Worm (Caenorhabditis elegans) whole organism, young adult: ENCODE data around the gene K11E4.6.
A peak's percentile ranks its signal among the peaks of the same experiment; 100 is the strongest.

Experiments
- C06A6.2 ChIP-seq: fragments of 200-800 bp; sonication (Bioruptor generic); conservative IDR thresholded peaks from 2 replicates; pipeline ENCODE4 v1.3.6; 2022; ENCODE audit warnings: missing genetic modification characterization, missing compliant biosample characterization
- F37B4.10 ChIP-seq: fragments of 200-800 bp; sonication (Bioruptor generic); IDR thresholded peaks from 2 replicates; pipeline ENCODE4 v1.3.6; 2022; ENCODE audit warnings: missing genetic modification characterization, missing compliant biosample characterization
- F39B2.1 ChIP-seq: fragments of 200-800 bp; sonication (Bioruptor generic); IDR thresholded peaks from 2 replicates; pipeline ENCODE4 v1.3.6; 2022; ENCODE audit warnings: missing genetic modification reagents, missing genetic modification characterization, missing compliant biosample characterization
- T26A5.8 ChIP-seq: sonication (generic microtip); optimal IDR thresholded peaks from 2 replicates; lab custom pipeline; 2016; ENCODE audit warnings: missing genetic modification characterization, missing compliant biosample characterization
- Y53G8AR.9 ChIP-seq: fragments of 200-800 bp; sonication (Bioruptor generic); conservative IDR thresholded peaks from 2 replicates; pipeline ENCODE4 v1.3.6; 2022; ENCODE audit warnings: missing genetic modification reagents, missing genetic modification characterization, missing compliant biosample characterization
- Y67H2A.10 ChIP-seq: fragments of 200-800 bp; sonication (Bioruptor generic); conservative IDR thresholded peaks from 2 replicates; pipeline ENCODE4 v1.3.6; 2022; ENCODE audit warnings: missing genetic modification reagents, missing genetic modification characterization, missing compliant biosample characterization
- Y79H2A.3 ChIP-seq: fragments of 200-800 bp; sonication (Bioruptor generic); conservative IDR thresholded peaks from 2 replicates; pipeline ENCODE4 v1.3.6; 2022; ENCODE audit warnings: missing genetic modification reagents, missing genetic modification characterization, missing compliant biosample characterization
- ZK185.1 ChIP-seq: sonication (generic microtip); optimal IDR thresholded peaks from 2 replicates; lab custom pipeline; 2016; ENCODE audit warnings: mild to moderate bottlenecking, missing genetic modification characterization, missing compliant biosample characterization; ENCODE audit not compliant: poor library complexity, severe bottlenecking
- aptf-3 ChIP-seq: fragments of 200-800 bp; sonication (Bioruptor generic); IDR thresholded peaks from 2 replicates; pipeline ENCODE4 v1.3.6; 2022; ENCODE audit warnings: missing genetic modification characterization, missing compliant biosample characterization
- attf-6 ChIP-seq: fragments of 200-800 bp; sonication (Bioruptor generic); IDR thresholded peaks from 2 replicates; pipeline ENCODE4 v1.3.6; 2022; ENCODE audit warnings: missing genetic modification reagents, missing genetic modification characterization, missing compliant biosample characterization
- bed-1 ChIP-seq: fragments of 200-800 bp; sonication (Bioruptor generic); IDR thresholded peaks from 2 replicates; pipeline ENCODE4 v1.3.6; 2022; ENCODE audit warnings: missing genetic modification reagents, missing genetic modification characterization, missing compliant biosample characterization
- bed-2 ChIP-seq: fragments of 200-800 bp; sonication (Bioruptor generic); IDR thresholded peaks from 2 replicates; pipeline ENCODE4 v1.3.6; 2022; ENCODE audit warnings: missing genetic modification reagents, missing genetic modification characterization, missing compliant biosample characterization
- ccch-3 ChIP-seq: fragments of 200-800 bp; sonication (Bioruptor generic); optimal IDR thresholded peaks from 2 replicates; lab custom pipeline; 2018; ENCODE audit warnings: mild to moderate bottlenecking, missing genetic modification characterization, missing compliant biosample characterization
- ceh-27 ChIP-seq: fragments of 200-800 bp; sonication (Bioruptor generic); optimal IDR thresholded peaks from 2 replicates; lab custom pipeline; 2018; ENCODE audit warnings: mild to moderate bottlenecking, missing genetic modification characterization, moderate library complexity, missing compliant biosample characterization
- ceh-40 ChIP-seq: fragments of 200-800 bp; sonication (Bioruptor generic); IDR thresholded peaks from 2 replicates; pipeline ENCODE4 v1.3.6; 2022; ENCODE audit warnings: missing genetic modification characterization, missing compliant biosample characterization
- ceh-79 ChIP-seq: sonication (generic microtip); optimal IDR thresholded peaks from 2 replicates; lab custom pipeline; 2017; ENCODE audit warnings: mild to moderate bottlenecking, missing genetic modification characterization, missing compliant biosample characterization
- die-1 ChIP-seq: sonication (generic microtip); optimal IDR thresholded peaks from 2 replicates; lab custom pipeline; 2016; ENCODE audit warnings: missing genotype, mild to moderate bottlenecking, missing genetic modification characterization, missing compliant biosample characterization
- dpff-1 ChIP-seq: sonication (generic microtip); optimal IDR thresholded peaks from 2 replicates; lab custom pipeline; 2017; ENCODE audit warnings: mild to moderate bottlenecking, missing genetic modification characterization, missing compliant biosample characterization
- egrh-3 ChIP-seq: fragments of 200-800 bp; sonication (Bioruptor generic); IDR thresholded peaks from 2 replicates; pipeline ENCODE4 v1.3.6; 2022; ENCODE audit warnings: missing genetic modification reagents, missing genetic modification characterization, missing compliant biosample characterization
- ets-4 ChIP-seq: fragments of 200-800 bp; sonication (Bioruptor generic); optimal IDR thresholded peaks from 2 replicates; lab custom pipeline; 2018; ENCODE audit warnings: mild to moderate bottlenecking, missing genetic modification characterization, missing compliant biosample characterization
- hlh-26 ChIP-seq: fragments of 200-800 bp; sonication (Bioruptor generic); conservative IDR thresholded peaks from 2 replicates; pipeline ENCODE4 v1.3.6; 2022; ENCODE audit warnings: missing genetic modification reagents, missing genetic modification characterization, missing compliant biosample characterization
- hmg-1.2 ChIP-seq: fragments of 200-800 bp; sonication (Bioruptor generic); IDR thresholded peaks from 2 replicates; pipeline ENCODE4 v1.3.6; 2022; ENCODE audit warnings: missing genetic modification reagents, missing genetic modification characterization, missing compliant biosample characterization
- hrde-1 ChIP-seq: sonication (generic microtip); optimal IDR thresholded peaks from 2 replicates; lab custom pipeline; 2016; ENCODE audit warnings: missing genetic modification characterization, mild to moderate bottlenecking, missing compliant biosample characterization, moderate library complexity, missing genotype, missing genetic modification reagents, borderline replicate concordance
- hsf-1 ChIP-seq: fragments of 200-800 bp; sonication (Bioruptor generic); IDR thresholded peaks from 2 replicates; pipeline ENCODE4 v1.3.6; 2022; ENCODE audit warnings: missing genetic modification reagents, missing genetic modification characterization, missing compliant biosample characterization
- let-607 ChIP-seq, 2 experiments: fragments of 200-800 bp in 1 of 2; sonication (Bioruptor generic) in 1 of 2; sonication (generic microtip) in 1 of 2; optimal IDR thresholded peaks; 2 replicates each; lab custom pipeline; 2016 to 2018; ENCODE audit warnings: mild to moderate bottlenecking in 2 of 2, missing compliant biosample characterization in 2 of 2, missing genetic modification characterization in 2 of 2, moderate library complexity in 2 of 2, missing genotype in 1 of 2
- lin-26 ChIP-seq: fragments of 200-800 bp; sonication (Bioruptor generic); IDR thresholded peaks from 2 replicates; pipeline ENCODE4 v1.3.6; 2022; ENCODE audit warnings: missing genetic modification reagents, missing genetic modification characterization, missing compliant biosample characterization
- lin-35 ChIP-seq, 3 experiments: fragments of 150-350 bp in 2 of 3; sonication (generic microtip) in 1 of 3; optimal IDR thresholded peaks; 2 replicates each; lab custom pipeline; 2014 to 2018; ENCODE audit warnings: missing biosample characterization in 3 of 3, missing genetic modification characterization in 3 of 3, missing genetic modification reagents in 3 of 3
- lin-40 ChIP-seq: sonication (generic microtip); optimal IDR thresholded peaks from 2 replicates; lab custom pipeline; 2016; ENCODE audit warnings: missing genetic modification characterization, mild to moderate bottlenecking, missing compliant biosample characterization, missing genotype, missing genetic modification reagents
- lir-1 ChIP-seq: fragments of 200-800 bp; sonication (Bioruptor generic); conservative IDR thresholded peaks from 2 replicates; pipeline ENCODE4 v1.3.6; 2022; ENCODE audit warnings: missing genetic modification reagents, missing genetic modification characterization, missing compliant biosample characterization
- madf-10 ChIP-seq: sonication (generic microtip); optimal IDR thresholded peaks from 2 replicates; lab custom pipeline; 2016; ENCODE audit warnings: mild to moderate bottlenecking, missing genetic modification characterization, missing compliant biosample characterization
- madf-8 ChIP-seq: fragments of 200-800 bp; sonication (Bioruptor generic); conservative IDR thresholded peaks from 2 replicates; pipeline ENCODE4 v1.3.6; 2022; ENCODE audit warnings: missing genetic modification reagents, missing genetic modification characterization, missing compliant biosample characterization
- mes-4 ChIP-seq: sonication (generic microtip); optimal IDR thresholded peaks from 2 replicates; lab custom pipeline; 2016; ENCODE audit warnings: missing genotype, missing genetic modification characterization, missing compliant biosample characterization
- mxl-1 ChIP-seq: sonication (generic microtip); optimal IDR thresholded peaks from 2 replicates; lab custom pipeline; 2016; ENCODE audit warnings: missing genetic modification characterization, missing compliant biosample characterization
- nfya-1 ChIP-seq: sonication (generic microtip); optimal IDR thresholded peaks from 2 replicates; lab custom pipeline; 2017; ENCODE audit warnings: antibody characterized with exemption, missing compliant biosample characterization, missing genetic modification characterization, borderline replicate concordance; ENCODE audit not compliant: insufficient read depth
- nhr-179 ChIP-seq: sonication (generic microtip); optimal IDR thresholded peaks from 2 replicates; lab custom pipeline; 2016; ENCODE audit warnings: mild to moderate bottlenecking, missing genetic modification characterization, missing compliant biosample characterization
- nhr-27 ChIP-seq: fragments of 200-800 bp; sonication (Bioruptor generic); optimal IDR thresholded peaks from 2 replicates; lab custom pipeline; 2018; ENCODE audit warnings: mild to moderate bottlenecking, missing genetic modification characterization, moderate library complexity, missing compliant biosample characterization
- pbrm-1 ChIP-seq: fragments of 200-800 bp; sonication (Bioruptor generic); IDR thresholded peaks from 2 replicates; pipeline ENCODE4 v1.3.6; 2022; ENCODE audit warnings: missing genetic modification reagents, missing genetic modification characterization, missing compliant biosample characterization
- pha-4 ChIP-seq: fragments of 150-350 bp; sonication (generic microtip); optimal IDR thresholded peaks from 2 replicates; lab custom pipeline; 2014; ENCODE audit warnings: missing biosample characterization, missing genetic modification reagents, missing genetic modification characterization
- sdz-38 ChIP-seq: sonication (generic microtip); optimal IDR thresholded peaks from 2 replicates; lab custom pipeline; 2016; ENCODE audit warnings: missing genotype, missing genetic modification characterization, missing compliant biosample characterization
- sea-2 ChIP-seq: fragments of 200-800 bp; sonication (Bioruptor generic); IDR thresholded peaks from 2 replicates; pipeline ENCODE4 v1.3.6; 2022; ENCODE audit warnings: missing genetic modification characterization, missing compliant biosample characterization
- snpc-1.3 ChIP-seq: sonication (generic microtip); optimal IDR thresholded peaks from 2 replicates; lab custom pipeline; 2017; ENCODE audit warnings: missing genetic modification characterization, mild to moderate bottlenecking, missing compliant biosample characterization, antibody characterized with exemption, moderate library complexity, missing genotype, missing genetic modification reagents; ENCODE audit not compliant: insufficient read depth
- snpc-3.4 ChIP-seq: sonication (generic microtip); optimal IDR thresholded peaks from 2 replicates; lab custom pipeline; 2017; ENCODE audit warnings: missing genetic modification characterization, mild to moderate bottlenecking, missing compliant biosample characterization, antibody characterized with exemption, moderate library complexity, missing genotype, missing genetic modification reagents
- somi-1 ChIP-seq: fragments of 200-800 bp; sonication (Bioruptor generic); optimal IDR thresholded peaks from 2 replicates; lab custom pipeline; 2018; ENCODE audit warnings: mild to moderate bottlenecking, missing genetic modification characterization, missing compliant biosample characterization
- sptf-2 ChIP-seq: fragments of 200-800 bp; sonication (Bioruptor generic); optimal IDR thresholded peaks from 2 replicates; lab custom pipeline; 2018; ENCODE audit warnings: mild to moderate bottlenecking, missing genetic modification characterization, missing compliant biosample characterization
- tlf-1 ChIP-seq: fragments of 200-800 bp; sonication (Bioruptor generic); optimal IDR thresholded peaks from 2 replicates; lab custom pipeline; 2018; ENCODE audit warnings: mild to moderate bottlenecking, missing genetic modification characterization, missing compliant biosample characterization
- unc-130 ChIP-seq: sonication (generic microtip); optimal IDR thresholded peaks from 2 replicates; lab custom pipeline; 2016; ENCODE audit warnings: missing genetic modification reagents, missing genetic modification characterization, missing compliant biosample characterization
- ztf-18 ChIP-seq: sonication (generic microtip); optimal IDR thresholded peaks from 2 replicates; lab custom pipeline; 2016; ENCODE audit warnings: missing genotype, mild to moderate bottlenecking, missing genetic modification characterization, missing compliant biosample characterization
- ztf-26 ChIP-seq: sonication (generic microtip); optimal IDR thresholded peaks from 2 replicates; lab custom pipeline; 2017; ENCODE audit warnings: missing genetic modification characterization, missing compliant biosample characterization
- ztf-6 ChIP-seq: fragments of 200-800 bp; sonication (Bioruptor generic); IDR thresholded peaks from 2 replicates; pipeline ENCODE4 v1.3.6; 2022; ENCODE audit warnings: missing genetic modification reagents, missing genetic modification characterization, missing compliant biosample characterization

Gene K11E4.6

DNA sequence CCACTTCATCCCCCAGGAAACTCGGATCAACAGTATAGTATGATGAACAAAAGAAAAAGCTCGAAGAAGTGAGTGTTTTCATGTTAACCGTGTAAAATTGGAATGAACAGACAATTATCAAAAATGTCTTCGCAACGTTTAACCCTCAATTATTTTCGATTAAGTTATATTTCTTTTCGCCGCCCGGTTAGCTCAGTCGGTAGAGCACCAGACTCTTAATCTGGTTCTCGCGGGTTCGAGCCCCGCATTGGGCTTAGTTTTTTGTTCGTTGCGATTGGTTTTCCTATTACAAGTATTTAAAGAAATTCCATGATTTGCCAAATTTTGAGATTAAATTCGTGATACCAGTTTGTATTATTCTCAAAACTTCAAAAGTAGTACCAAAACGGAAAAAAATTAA is 5.3 kb downstream of the K11E4.6 start (continued):
- TF ChIP-seq hsf-1 (no peak), ceh-79 (tag; lab: Kevin White, UChicago) (no peak), bed-2 (GFP tag; lab: Robert Waterston, UW) (no peak), hlh-26 (GFP tag; lab: Robert Waterston, UW) (no peak), sptf-2 (GFP tag; lab: Kevin White, UChicago) (no peak), madf-8 (GFP tag; lab: Robert Waterston, UW) (no peak), somi-1 (GFP tag; lab: Kevin White, UChicago) (no peak), T26A5.8 (tag; lab: Kevin White, UChicago) (no peak), sea-2 (GFP tag; lab: Robert Waterston, UW) (no peak), ccch-3 (no peak), ztf-26 (tag; lab: Kevin White, UChicago) (no peak), snpc-1.3 (peak; percentile 23), C06A6.2 (no peak), lin-35 (GFP tag; optimal IDR thresholded peaks at IDR 0.05; lab: Kevin White, UChicago) (peak in 1 of 3 experiments; percentile 16), F37B4.10 (GFP tag; lab: Robert Waterston, UW) (no peak), dpff-1 (tag; lab: Kevin White, UChicago) (no peak), nhr-27 (tag; lab: Kevin White, UChicago) (no peak), hmg-1.2 (peak; percentile 62), nhr-179 (tag; lab: Kevin White, UChicago) (no peak), lin-26 (GFP tag; lab: Robert Waterston, UW) (peak; percentile 87), Y67H2A.10 (no peak), sdz-38 (tag; lab: Kevin White, UChicago) (no peak), mes-4 (tag; lab: Kevin White, UChicago) (no peak), hrde-1 (tag; lab: Kevin White, UChicago) (no peak), lir-1 (peak; percentile 43; the same call in 1 of the 2 replicates), unc-130 (GFP tag; lab: Kevin White, UChicago) (no peak), pbrm-1 (peak; percentile 67), bed-1 (no peak), lin-40 (tag; lab: Kevin White, UChicago) (no peak), Y79H2A.3 (GFP tag; lab: Robert Waterston, UW) (no peak), let-607 (tag; optimal IDR thresholded peaks at IDR 0.05; lab: Kevin White, UChicago) (no peak), ceh-27 (GFP tag; lab: Kevin White, UChicago) (no peak), madf-10 (no peak), ztf-18 (tag; lab: Kevin White, UChicago) (no peak), pha-4 (tag; lab: Kevin White, UChicago) (no peak), egrh-3 (no peak), nfya-1 (tag; lab: Kevin White, UChicago) (no peak), ets-4 (no peak), ZK185.1 (peak; percentile 17), snpc-3.4 (tag; lab: Kevin White, UChicago) (no peak), F39B2.1 (no peak), ztf-6 (no peak), tlf-1 (GFP tag; lab: Kevin White, UChicago) (no peak), die-1 (tag; lab: Kevin White, UChicago) (peak; percentile 51), attf-6 (GFP tag; lab: Robert Waterston, UW) (no peak), Y53G8AR.9 (no peak), aptf-3 (no peak), mxl-1 (no peak), ceh-40 (GFP tag; lab: Robert Waterston, UW) (0 out of 2 replicates have a peak, but pooled peaks have one; percentile 56)
